Worm (Caenorhabditis elegans) whole organism, young adult: ENCODE measurements around the gene Y116A8C.38.

Experiments
- D2030.7 ChIP-seq: fragments of 200-800 bp; sonication (Bioruptor generic); IDR thresholded peaks from 2 replicates; pipeline ENCODE4 v1.3.6; 2022; ENCODE audit warnings: missing genetic modification reagents, missing genetic modification characterization, missing compliant biosample characterization
- F33H1.4 ChIP-seq: fragments of 200-800 bp; sonication (Bioruptor generic); IDR thresholded peaks from 2 replicates; pipeline ENCODE4 v1.3.6; 2022; ENCODE audit warnings: missing genetic modification reagents, missing genetic modification characterization, missing compliant biosample characterization
- F39B2.1 ChIP-seq: fragments of 200-800 bp; sonication (Bioruptor generic); IDR thresholded peaks from 2 replicates; pipeline ENCODE4 v1.3.6; 2022; ENCODE audit warnings: missing genetic modification reagents, missing genetic modification characterization, missing compliant biosample characterization
- akir-1 ChIP-seq: fragments of 200-800 bp; sonication (Bioruptor generic); optimal IDR thresholded peaks from 2 replicates; lab custom pipeline; 2018; ENCODE audit warnings: mild to moderate bottlenecking, missing genetic modification characterization, moderate library complexity, missing compliant biosample characterization
- atf-7 ChIP-seq: sonication (generic microtip); optimal IDR thresholded peaks from 2 replicates; lab custom pipeline; 2017; ENCODE audit warnings: mild to moderate bottlenecking, missing genetic modification characterization, missing compliant biosample characterization
- egl-18 ChIP-seq: fragments of 200-800 bp; sonication (Bioruptor generic); IDR thresholded peaks from 2 replicates; pipeline ENCODE4 v1.3.6; 2022; ENCODE audit warnings: missing genetic modification reagents, missing genetic modification characterization, missing compliant biosample characterization
- snpc-1.3 ChIP-seq: sonication (generic microtip); optimal IDR thresholded peaks from 2 replicates; lab custom pipeline; 2017; ENCODE audit warnings: missing genetic modification characterization, mild to moderate bottlenecking, missing compliant biosample characterization, antibody characterized with exemption, moderate library complexity, missing genotype, missing genetic modification reagents; ENCODE audit not compliant: insufficient read depth

ce11 chrIV:17087384-17088099 is 43.8 kb upstream of the Y116A8C.38 start, which contains the start of the genes snx-13 and snr-1:
- TF ChIP-seq akir-1 (GFP tag; lab: Kevin White, UChicago) = peak; percentile 31
- TF ChIP-seq egl-18 (GFP tag; lab: Robert Waterston, UW) = no peak
- peak; percentile 22 for TF ChIP-seq snpc-1.3 (tag; lab: Kevin White, UChicago)
- TF ChIP-seq F39B2.1 (GFP tag; lab: Robert Waterston, UW) = no peak
- peak; percentile 91 for TF ChIP-seq D2030.7
- TF ChIP-seq F33H1.4 (GFP tag; lab: Robert Waterston, UW) = 0 out of 2 replicates have a peak, but pooled peaks have one; percentile 18
- TF ChIP-seq atf-7 = no peak
